Fruit fly (Drosophila melanogaster) whole organism, embryonic: ENCODE results near the gene CG43610.

Source experiments
- CG16779 ChIP-seq: fragments of 200-800 bp; sonication (Bioruptor generic); IDR thresholded peaks from 2 replicates; pipeline ENCODE4 v1.3.6; 2022; ENCODE audit warnings: missing biosample characterization, missing genetic modification characterization
- CG31365 ChIP-seq: fragments of 200-800 bp; sonication (Bioruptor generic); optimal IDR thresholded peaks from 2 replicates; lab custom pipeline; 2018; ENCODE audit warnings: missing biosample characterization, mild to moderate bottlenecking, missing genetic modification characterization
- MBD-R2 ChIP-seq: fragments of 200-800 bp; sonication (Bioruptor generic); IDR thresholded peaks from 2 replicates; pipeline ENCODE4 v1.3.6; 2022; ENCODE audit warnings: missing biosample characterization, missing genetic modification characterization
- Poxn ChIP-seq: fragments of 200-800 bp; sonication (Bioruptor generic); IDR thresholded peaks from 2 replicates; pipeline ENCODE4 v1.3.6; 2022; ENCODE audit warnings: missing biosample characterization, missing genetic modification characterization
- Side ChIP-seq: fragments of 200-800 bp; sonication (Bioruptor generic); optimal IDR thresholded peaks from 2 replicates; lab custom pipeline; 2016; ENCODE audit warnings: missing biosample characterization, missing genetic modification characterization
- croc ChIP-seq: fragments of 200-800 bp; sonication (Bioruptor generic); conservative IDR thresholded peaks from 3 replicates; pipeline ENCODE4 v1.3.6; 2022; ENCODE audit warnings: missing biosample characterization, missing genetic modification characterization
- wdn ChIP-seq: fragments of 200-800 bp; sonication (Bioruptor generic); IDR thresholded peaks from 2 replicates; pipeline ENCODE4 v1.3.6; 2022; ENCODE audit warnings: missing biosample characterization, missing genetic modification characterization

dm6 chr2L:6759528-6759927 lies 39.5 kb upstream of the CG43610 start, which contains the start of gene CG11322:
- TF ChIP-seq CG31365 (tag; lab: Kevin White, UChicago) (no peak), wdn (no peak), Side (GFP tag; lab: Kevin White, UChicago) (no peak), croc (no peak), Poxn (GFP tag; lab: Robert Waterston, UW) (no peak), CG16779 (GFP tag; lab: Robert Waterston, UW) (no peak), MBD-R2 (GFP tag; lab: Robert Waterston, UW) (no peak)
